Fruit fly (Drosophila melanogaster): ENCODE results near the gene Paf-AHalpha.

The Paf-AHalpha gene

dm6 chrX:15738890-15739550 is 46.4 kb downstream of the Paf-AHalpha start, which contains the start of the genes CG11679 and CG8206 (continued):
- TF ChIP-seq salr (GFP tag; optimal IDR thresholded peaks at IDR 0.05) (no peak), CG16779 (tag; optimal IDR thresholded peaks at IDR 0.05) (no peak), CG10631 (GFP tag; optimal IDR thresholded peaks at IDR 0.05) (peak; percentile 26), CG15336 (GFP tag; IDR thresholded peaks at IDR 0.05) (0 out of 2 replicates have a peak, but pooled peaks have one; percentile 23), CG31627 (GFP tag; optimal IDR thresholded peaks at IDR 0.05) (peak; percentile 50), OdsH (GFP tag; optimal IDR thresholded peaks at IDR 0.05) (peak; percentile 48), CG34406 (GFP tag; optimal IDR thresholded peaks at IDR 0.05) (no peak), CG4318 (GFP tag; optimal IDR thresholded peaks at IDR 0.05) (no peak), Ets96B (tag; optimal IDR thresholded peaks at IDR 0.05) (peak; percentile 33), CG6808 (GFP tag; optimal IDR thresholded peaks at IDR 0.05) (no peak)

dm6 chrX:15737110-15737509 is 48.3 kb downstream of the Paf-AHalpha start, which contains the start of gene Arp6:
Gene Arp6 (minus strand): TSS chrX:15737120.
- TF ChIP-seq Eip78C (GFP tag) (peak; percentile 2), Hr39 (GFP tag; optimal IDR thresholded peaks at IDR 0.05) (no peak)
